Worm (Caenorhabditis elegans) whole organism, L3 larva: ENCODE data around the gene H01M10.1.

ENCODE experiments used
- ZK546.5 ChIP-seq: sonication (generic microtip); optimal IDR thresholded peaks from 2 replicates; lab custom pipeline; 2017; ENCODE audit warnings: missing biosample characterization, missing genetic modification characterization
- aly-2 ChIP-seq: fragments of 150-350 bp; optimal IDR thresholded peaks from 2 replicates; lab custom pipeline; 2014; ENCODE audit warnings: missing biosample characterization, missing genetic modification characterization
- ceh-16 ChIP-seq: sonication (generic microtip); optimal IDR thresholded peaks from 2 replicates; lab custom pipeline; 2017; ENCODE audit warnings: missing biosample characterization, missing genetic modification characterization
- ceh-28 ChIP-seq: fragments of 150-350 bp; optimal IDR thresholded peaks from 2 replicates; lab custom pipeline; 2014; ENCODE audit warnings: missing biosample characterization, missing genetic modification reagents, missing genetic modification characterization
- ceh-82 ChIP-seq: fragments of 150-350 bp; optimal IDR thresholded peaks from 2 replicates; lab custom pipeline; 2014; ENCODE audit warnings: missing biosample characterization, missing genetic modification characterization
- daf-12 ChIP-seq: fragments of 150-350 bp; optimal IDR thresholded peaks from 2 replicates; lab custom pipeline; 2014; ENCODE audit warnings: missing biosample characterization, missing genetic modification reagents, missing genetic modification characterization
- egl-5 ChIP-seq: fragments of 150-350 bp; optimal IDR thresholded peaks from 2 replicates; lab custom pipeline; 2017; ENCODE audit warnings: missing biosample characterization, missing genetic modification reagents, missing genetic modification characterization, inconsistent platforms
- elt-1 ChIP-seq: fragments of 150-350 bp; optimal IDR thresholded peaks from 2 replicates; lab custom pipeline; 2014; ENCODE audit warnings: missing biosample characterization, missing genetic modification characterization
- elt-2 ChIP-seq: sonication (generic microtip); optimal IDR thresholded peaks from 2 replicates; lab custom pipeline; 2016; ENCODE audit warnings: missing genetic modification reagents, mild to moderate bottlenecking, missing genetic modification characterization, missing compliant biosample characterization
- elt-3 ChIP-seq, 3 experiments: fragments of 150-350 bp in 1 of 3; sonication (generic microtip) in 2 of 3; optimal IDR thresholded peaks; 2 replicates in 2 of 3; 4 replicates in 1 of 3; lab custom pipeline; 2014 to 2017; ENCODE audit warnings: missing biosample characterization in 3 of 3, missing genetic modification characterization in 3 of 3
- fkh-10 ChIP-seq: sonication (generic microtip); optimal IDR thresholded peaks from 2 replicates; lab custom pipeline; 2017; ENCODE audit warnings: missing biosample characterization, missing genetic modification reagents, missing genetic modification characterization
- fkh-2 ChIP-seq: fragments of 150-350 bp; optimal IDR thresholded peaks from 2 replicates; lab custom pipeline; 2014; ENCODE audit warnings: missing biosample characterization, missing genetic modification reagents, missing genetic modification characterization
- fos-1 ChIP-seq: fragments of 150-350 bp; optimal IDR thresholded peaks from 2 replicates; lab custom pipeline; 2014; ENCODE audit warnings: missing biosample characterization, missing genetic modification characterization
- hmg-11 ChIP-seq: sonication (generic microtip); optimal IDR thresholded peaks from 2 replicates; lab custom pipeline; 2016; ENCODE audit warnings: missing genetic modification characterization, missing compliant biosample characterization
- lin-15B ChIP-seq: fragments of 150-350 bp; optimal IDR thresholded peaks from 2 replicates; lab custom pipeline; 2014; ENCODE audit warnings: missing biosample characterization, missing genetic modification characterization
- lsy-12 ChIP-seq: sonication (generic microtip); optimal IDR thresholded peaks from 2 replicates; lab custom pipeline; 2016; ENCODE audit warnings: mild to moderate bottlenecking, missing genetic modification characterization, missing compliant biosample characterization
- mdl-1 ChIP-seq: fragments of 150-350 bp; optimal IDR thresholded peaks from 2 replicates; lab custom pipeline; 2014; ENCODE audit warnings: missing biosample characterization, missing genetic modification characterization
- nfya-1 ChIP-seq: sonication (generic microtip); optimal IDR thresholded peaks from 2 replicates; lab custom pipeline; 2017; ENCODE audit warnings: missing genetic modification characterization, mild to moderate bottlenecking, missing compliant biosample characterization, antibody characterized with exemption, moderate library complexity; ENCODE audit not compliant: insufficient read depth
- nhr-11 ChIP-seq: fragments of 150-350 bp; optimal IDR thresholded peaks from 2 replicates; lab custom pipeline; 2014; ENCODE audit warnings: missing biosample characterization, missing genetic modification characterization
- nhr-12 ChIP-seq: fragments of 150-350 bp; optimal IDR thresholded peaks from 2 replicates; lab custom pipeline; 2014; ENCODE audit warnings: missing biosample characterization, missing genetic modification characterization
- nhr-23 ChIP-seq: fragments of 150-350 bp; optimal IDR thresholded peaks from 2 replicates; lab custom pipeline; 2014; ENCODE audit warnings: missing biosample characterization, missing genetic modification reagents, missing genetic modification characterization
- nhr-237 ChIP-seq: fragments of 150-350 bp; optimal IDR thresholded peaks from 2 replicates; lab custom pipeline; 2014; ENCODE audit warnings: missing biosample characterization, missing genetic modification characterization
- nhr-25 ChIP-seq: sonication (generic microtip); optimal IDR thresholded peaks from 2 replicates; lab custom pipeline; 2017; ENCODE audit warnings: missing biosample characterization, missing genetic modification characterization
- nhr-76 ChIP-seq: fragments of 150-350 bp; sonication (generic microtip); optimal IDR thresholded peaks from 5 replicates; lab custom pipeline; 2014; ENCODE audit warnings: missing biosample characterization, missing genetic modification characterization
- nhr-77 ChIP-seq: fragments of 150-350 bp; optimal IDR thresholded peaks from 2 replicates; lab custom pipeline; 2014; ENCODE audit warnings: missing biosample characterization, missing genetic modification characterization
- pha-4 ChIP-seq: fragments of 150-350 bp; optimal IDR thresholded peaks from 2 replicates; lab custom pipeline; 2014; ENCODE audit warnings: missing biosample characterization, missing genetic modification reagents, missing genetic modification characterization
- pqm-1 ChIP-seq: fragments of 150-350 bp; optimal IDR thresholded peaks from 2 replicates; lab custom pipeline; 2017; ENCODE audit warnings: missing biosample characterization, missing genetic modification characterization, inconsistent platforms
- skn-1 ChIP-seq: fragments of 150-350 bp; optimal IDR thresholded peaks from 2 replicates; lab custom pipeline; 2014; ENCODE audit warnings: missing biosample characterization, missing genetic modification characterization
- tbx-2 ChIP-seq: sonication (generic microtip); optimal IDR thresholded peaks from 2 replicates; lab custom pipeline; 2016; ENCODE audit warnings: mild to moderate bottlenecking, missing genetic modification characterization, missing compliant biosample characterization
- unc-39 ChIP-seq: sonication (generic microtip); optimal IDR thresholded peaks from 4 replicates; lab custom pipeline; 2017; ENCODE audit warnings: missing biosample characterization, missing genetic modification characterization
- unc-62 ChIP-seq: fragments of 150-350 bp; sonication (generic microtip); optimal IDR thresholded peaks from 4 replicates; lab custom pipeline; 2014; ENCODE audit warnings: missing biosample characterization, missing genetic modification reagents, missing genetic modification characterization
- zag-1 ChIP-seq: fragments of 150-350 bp; optimal IDR thresholded peaks from 2 replicates; lab custom pipeline; 2014; ENCODE audit warnings: missing biosample characterization, missing genetic modification characterization
- ztf-11 ChIP-seq: fragments of 150-350 bp; optimal IDR thresholded peaks from 2 replicates; lab custom pipeline; 2014; ENCODE audit warnings: missing biosample characterization, missing genetic modification characterization
- ztf-4 ChIP-seq: fragments of 150-350 bp; optimal IDR thresholded peaks from 2 replicates; lab custom pipeline; 2014; ENCODE audit warnings: missing biosample characterization, missing genetic modification characterization

H01M10.1 gene

DNA sequence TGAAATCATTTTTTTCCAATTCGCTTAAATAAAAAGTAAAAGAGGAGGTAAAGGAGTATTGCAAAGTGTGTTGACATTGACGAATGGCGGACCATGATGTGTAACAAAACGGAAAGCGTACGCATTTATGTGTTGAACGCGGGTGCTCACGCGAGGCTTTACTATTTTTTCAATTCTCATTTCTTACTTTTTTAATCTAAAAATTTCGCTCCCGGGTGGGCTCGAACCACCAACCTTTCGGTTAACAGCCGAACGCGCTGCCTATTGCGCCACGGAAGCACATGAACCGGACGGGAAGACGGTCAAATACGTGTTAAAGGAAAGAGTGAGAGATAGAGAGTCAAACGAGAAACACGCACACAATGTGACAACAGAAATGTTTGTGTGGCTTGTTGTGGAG lies 31.1 kb downstream of the H01M10.1 start (continued):
- TF ChIP-seq unc-39 (no peak), nhr-76 (tag; lab: Kevin White, UChicago) (no peak), fkh-2 (no peak), egl-5 (tag; lab: Kevin White, UChicago) (no peak), daf-12 (tag; lab: Kevin White, UChicago) (no peak), ZK546.5 (tag; lab: Kevin White, UChicago) (no peak), ztf-4 (tag; lab: Kevin White, UChicago) (no peak), elt-2 (tag; lab: Kevin White, UChicago) (peak; percentile 58), ceh-16 (tag; lab: Kevin White, UChicago) (no peak), fos-1 (peak; percentile 62)

DNA sequence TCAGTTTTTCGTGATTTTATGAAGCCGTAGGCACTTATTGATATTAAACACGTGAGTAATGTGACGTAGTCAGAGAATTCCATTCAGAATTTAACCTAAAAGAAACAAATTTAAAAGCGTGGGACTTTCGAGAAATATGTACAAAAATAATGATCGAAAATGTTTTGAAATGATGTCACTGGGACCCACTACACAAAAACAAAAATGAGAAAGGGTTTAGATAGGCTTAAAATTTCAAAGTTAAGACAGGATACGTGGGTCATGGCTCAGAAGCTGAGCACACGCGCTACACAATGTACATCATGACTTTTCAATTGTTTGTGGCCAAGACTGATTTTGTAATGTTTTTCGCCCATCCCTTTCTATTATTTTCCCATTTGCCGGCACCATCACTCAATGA lies 31.5 kb downstream of the H01M10.1 start, which contains the start of gene smvt-1:
Gene smvt-1, minus strand, starts transcription at position 101 of the 400 bp plus-strand sequence.
- TF ChIP-seq ztf-4 (tag; lab: Kevin White, UChicago) (no peak), nhr-77 (tag; lab: Kevin White, UChicago) (no peak), lin-15B (tag; lab: Kevin White, UChicago) (no peak), elt-3 (tag; optimal IDR thresholded peaks at IDR 0.05; lab: Kevin White, UChicago) (no peak), nhr-25 (tag; lab: Kevin White, UChicago) (no peak), tbx-2 (tag; lab: Kevin White, UChicago) (no peak), elt-2 (tag; lab: Kevin White, UChicago) (no peak), nhr-12 (no peak), ceh-28 (tag; lab: Kevin White, UChicago) (no peak), fkh-10 (GFP tag; lab: Kevin White, UChicago) (no peak), fkh-2 (no peak), egl-5 (tag; lab: Kevin White, UChicago) (no peak), daf-12 (tag; lab: Kevin White, UChicago) (no peak), nhr-23 (tag; lab: Kevin White, UChicago) (no peak), ZK546.5 (tag; lab: Kevin White, UChicago) (no peak), nfya-1 (tag; lab: Kevin White, UChicago) (no peak)

ce11 chrX:2544645-2545044 lies 35.7 kb downstream of the H01M10.1 start:
- TF ChIP-seq ceh-82 (tag; lab: Kevin White, UChicago) (no peak), elt-1 (no peak), skn-1 (tag; lab: Kevin White, UChicago) (peak; percentile 37), mdl-1 (tag; lab: Kevin White, UChicago) (no peak), zag-1 (tag; lab: Kevin White, UChicago) (no peak), nhr-76 (tag; lab: Kevin White, UChicago) (no peak), elt-2 (tag; lab: Kevin White, UChicago) (peak; percentile 79), pqm-1 (tag; lab: Kevin White, UChicago) (peak; percentile 78), daf-12 (tag; lab: Kevin White, UChicago) (no peak), ztf-4 (tag; lab: Kevin White, UChicago) (no peak), fos-1 (no peak), hmg-11 (tag; lab: Kevin White, UChicago) (no peak), nhr-11 (no peak), lsy-12 (no peak), nhr-12 (no peak), pha-4 (tag; lab: Kevin White, UChicago) (peak; percentile 21), unc-62 (GFP tag; lab: Kevin White, UChicago) (no peak), aly-2 (tag; lab: Kevin White, UChicago) (no peak), tbx-2 (tag; lab: Kevin White, UChicago) (no peak), nfya-1 (tag; lab: Kevin White, UChicago) (no peak), nhr-25 (tag; lab: Kevin White, UChicago) (no peak), fkh-2 (no peak), ztf-11 (tag; lab: Kevin White, UChicago) (no peak), nhr-237 (tag; lab: Kevin White, UChicago) (no peak)

ce11 chrX:2543353-2543752 lies 37.0 kb downstream of the H01M10.1 start:
- no peak for TF ChIP-seq nhr-11
- TF ChIP-seq elt-2 (tag; lab: Kevin White, UChicago) = peak; percentile 59
- TF ChIP-seq pqm-1 (tag; lab: Kevin White, UChicago) = peak; percentile 22
- peak; percentile 10 for TF ChIP-seq nfya-1 (tag; lab: Kevin White, UChicago)
